Fruit fly (Drosophila melanogaster): ENCODE results near the gene hyx.

Gene hyx

dm6 chr3R:9038652-9039051 is at the start of gene hyx (continued):
- TF ChIP-seq gfzf (GFP tag; optimal IDR thresholded peaks at IDR 0.05): no peak
- no peak for TF ChIP-seq tup (GFP tag; optimal IDR thresholded peaks at IDR 0.05)
- no peak for TF ChIP-seq CG4730 (GFP tag; IDR thresholded peaks at IDR 0.05)
- 0 out of 2 replicates have a peak, but pooled peaks have one; percentile 38 for TF ChIP-seq nerfin-2 (GFP tag; IDR thresholded peaks at IDR 0.05; ENCODE audit: partially characterized antibody)
- peak; percentile 80; the same call in 2 of the 3 replicates for TF ChIP-seq Opbp (GFP tag; IDR thresholded peaks at IDR 0.05; ENCODE audit: partially characterized antibody)
- TF ChIP-seq crol (GFP tag; IDR thresholded peaks at IDR 0.05): no peak
- TF ChIP-seq CG2129 (GFP tag; IDR thresholded peaks at IDR 0.05; ENCODE audit: partially characterized antibody): peak; percentile 82
- TF ChIP-seq en (GFP tag; optimal IDR thresholded peaks at IDR 0.05): no peak
- TF ChIP-seq CG15696 (tag; optimal IDR thresholded peaks at IDR 0.05): peak; percentile 3
- no peak for TF ChIP-seq B-H1 (GFP tag; IDR thresholded peaks at IDR 0.05)
- no peak for TF ChIP-seq Hr3 (GFP tag; optimal IDR thresholded peaks at IDR 0.05)
- TF ChIP-seq CG18476 (GFP tag; optimal IDR thresholded peaks at IDR 0.05): no peak
- TF ChIP-seq Ravus (GFP tag; IDR thresholded peaks at IDR 0.05): no peak
- no peak for TF ChIP-seq CG6272 (GFP tag; IDR thresholded peaks at IDR 0.05)
- peak; percentile 86 for TF ChIP-seq bbx (GFP tag; IDR thresholded peaks at IDR 0.05; ENCODE audit: partially characterized antibody)
- no peak for TF ChIP-seq Doc2 (GFP tag; IDR thresholded peaks at IDR 0.05)
- TF ChIP-seq run (tag; optimal IDR thresholded peaks at IDR 0.05): no peak
- TF ChIP-seq CG11247 (GFP tag; IDR thresholded peaks at IDR 0.05): no peak
- TF ChIP-seq ac (GFP tag; optimal IDR thresholded peaks at IDR 0.05): no peak
- TF ChIP-seq CG16863 (GFP tag; optimal IDR thresholded peaks at IDR 0.05): peak; percentile 9
- TF ChIP-seq ash1 (GFP tag; optimal IDR thresholded peaks at IDR 0.05): no peak
- TF ChIP-seq tio (GFP tag; optimal IDR thresholded peaks at IDR 0.05): no peak
- TF ChIP-seq wek (GFP tag; optimal IDR thresholded peaks at IDR 0.05): peak; percentile 52
- TF ChIP-seq CG6854 (GFP tag; optimal IDR thresholded peaks at IDR 0.05): no peak
- TF ChIP-seq CG4282 (GFP tag; optimal IDR thresholded peaks at IDR 0.05): no peak
- TF ChIP-seq CG16813 (GFP tag; IDR thresholded peaks at IDR 0.05; ENCODE audit: partially characterized antibody): peak; percentile 72; the same call in 2 of the 3 replicates
- TF ChIP-seq zfh2 (GFP tag; optimal IDR thresholded peaks at IDR 0.05): peak; percentile 54
- peak; percentile 20 for TF ChIP-seq shn (GFP tag; optimal IDR thresholded peaks at IDR 0.05)
- no peak for TF ChIP-seq CG15073 (GFP tag; optimal IDR thresholded peaks at IDR 0.05)
- TF ChIP-seq Drgx (GFP tag; IDR thresholded peaks at IDR 0.05): no peak
- no peak for TF ChIP-seq cad (GFP tag; optimal IDR thresholded peaks at IDR 0.05)
- no peak for TF ChIP-seq CG16815 (GFP tag; optimal IDR thresholded peaks at IDR 0.05)
- no peak; the same call in 1 of the 2 replicates for TF ChIP-seq lmd (GFP tag; IDR thresholded peaks at IDR 0.05)
- TF ChIP-seq CG8478 (optimal IDR thresholded peaks at IDR 0.05): no peak
- no peak for TF ChIP-seq Aef1 (GFP tag; IDR thresholded peaks at IDR 0.05)
- TF ChIP-seq otp (GFP tag; IDR thresholded peaks at IDR 0.05): no peak
- TF ChIP-seq Trl (optimal IDR thresholded peaks at IDR 0.05): no peak
- peak; percentile 41 for TF ChIP-seq Trl (GFP tag; optimal IDR thresholded peaks at IDR 0.05)
- peak; percentile 24 for TF ChIP-seq CG15601 (tag; optimal IDR thresholded peaks at IDR 0.05)
- TF ChIP-seq CG6813 (GFP tag; optimal IDR thresholded peaks at IDR 0.05): no peak
- peak; percentile 32 for TF ChIP-seq Ets97D (GFP tag; optimal IDR thresholded peaks at IDR 0.05)
- peak; percentile 29 for TF ChIP-seq CG10543 (GFP tag; optimal IDR thresholded peaks at IDR 0.05)
- TF ChIP-seq CG33213 (GFP tag; optimal IDR thresholded peaks at IDR 0.05): peak; percentile 1
- TF ChIP-seq crc (GFP tag; optimal IDR thresholded peaks at IDR 0.05): no peak
- TF ChIP-seq Dek (tag; optimal IDR thresholded peaks at IDR 0.05): peak; percentile 41
- peak; percentile 20 for TF ChIP-seq CG10147 (GFP tag; optimal IDR thresholded peaks at IDR 0.05)
- TF ChIP-seq gt (GFP tag; IDR thresholded peaks at IDR 0.05): no peak
- no peak for TF ChIP-seq gcm2 (GFP tag; optimal IDR thresholded peaks at IDR 0.05)
- peak; percentile 43 for TF ChIP-seq bcd (GFP tag; optimal IDR thresholded peaks at IDR 0.05)
- peak; percentile 77 for TF ChIP-seq BEAF-32 (GFP tag; optimal IDR thresholded peaks at IDR 0.05)
- peak; percentile 58; the same call in 1 of the 2 replicates for TF ChIP-seq NFAT (GFP tag; IDR thresholded peaks at IDR 0.05)
- TF ChIP-seq CG13424 (tag; optimal IDR thresholded peaks at IDR 0.05): peak; percentile 52
